Worm (Caenorhabditis elegans) whole organism, early embryonic: Measurements from ENCODE around the gene Y53G8AL.1.

Source experiments
- hmbx-1 ChIP-seq: sonication (generic microtip); optimal IDR thresholded peaks from 2 replicates; lab custom pipeline; 2016; ENCODE audit warnings: mild to moderate bottlenecking, missing genetic modification characterization, missing compliant biosample characterization
- hnd-1 ChIP-seq: sonication (generic microtip); optimal IDR thresholded peaks from 2 replicates; lab custom pipeline; 2016; ENCODE audit warnings: missing genetic modification characterization, missing compliant biosample characterization
- pes-1 ChIP-seq: fragments of 200-800 bp; sonication (Bioruptor generic); IDR thresholded peaks from 2 replicates; pipeline ENCODE4 v1.3.6; 2022; ENCODE audit warnings: missing genetic modification reagents, missing genetic modification characterization, missing compliant biosample characterization

ce11 chrIII:3224102-3224501 lies 8.8 kb upstream of the Y53G8AL.1 start:
- TF ChIP-seq pes-1 (no peak), hmbx-1 (no peak), hnd-1 (tag; lab: Kevin White, UChicago) (no peak)
